Fruit fly (Drosophila melanogaster): ENCODE data around the gene Taf7.

Taf7 gene

dm6 chr3R:7920196-7920595 lies 13.1 kb downstream of the Taf7 start, which contains the start of the genes CG10445 and lds (continued):
- TF ChIP-seq vvl (GFP tag; IDR thresholded peaks at IDR 0.05) (peak; percentile 41; the same call in 1 of the 2 replicates), row (GFP tag; IDR thresholded peaks at IDR 0.05) (peak; percentile 76), NC2β (GFP tag; optimal IDR thresholded peaks at IDR 0.05) (peak; percentile 31), Nf-YC (tag; optimal IDR thresholded peaks at IDR 0.05) (no peak), Elba2 (GFP tag; optimal IDR thresholded peaks at IDR 0.05) (peak; percentile 22), Mes4 (GFP tag; optimal IDR thresholded peaks at IDR 0.05) (no peak), hbn (GFP tag; IDR thresholded peaks at IDR 0.05; ENCODE audit: partially characterized antibody) (peak; percentile 79), Optix (GFP tag; IDR thresholded peaks at IDR 0.05) (no peak), CG18011 (GFP tag; optimal IDR thresholded peaks at IDR 0.05) (no peak), CG6689 (GFP tag; IDR thresholded peaks at IDR 0.05) (no peak), CG18764 (GFP tag; optimal IDR thresholded peaks at IDR 0.05) (peak; percentile 14), CG12659 (GFP tag; optimal IDR thresholded peaks at IDR 0.05) (peak; percentile 60), trem (tag; optimal IDR thresholded peaks at IDR 0.05) (peak; percentile 93), lab (GFP tag; optimal IDR thresholded peaks at IDR 0.05) (no peak), tin (GFP tag; optimal IDR thresholded peaks at IDR 0.05) (peak; percentile 13), CG9797 (GFP tag; optimal IDR thresholded peaks at IDR 0.05) (peak; percentile 57), CG7745 (tag; optimal IDR thresholded peaks at IDR 0.05) (no peak), CG10543 (GFP tag; optimal IDR thresholded peaks at IDR 0.05) (no peak), chif (GFP tag; optimal IDR thresholded peaks at IDR 0.05) (peak in 1 of 2 experiments; percentile 4), nerfin-1 (tag; optimal IDR thresholded peaks at IDR 0.05) (no peak), inv (GFP tag; IDR thresholded peaks at IDR 0.05; ENCODE audit: partially characterized antibody) (peak; percentile 73), Drgx (GFP tag; IDR thresholded peaks at IDR 0.05) (no peak), hkb (optimal IDR thresholded peaks at IDR 0.05) (no peak), hkb (GFP tag; IDR thresholded peaks at IDR 0.05) (no peak), cas (GFP tag; IDR thresholded peaks at IDR 0.05) (no peak), CG7928 (GFP tag; optimal IDR thresholded peaks at IDR 0.05) (no peak), ind (GFP tag; optimal IDR thresholded peaks at IDR 0.05) (peak; percentile 7), unpg (GFP tag; optimal IDR thresholded peaks at IDR 0.05) (no peak), Bteb2 (GFP tag; optimal IDR thresholded peaks at IDR 0.05) (no peak), CG14667 (GFP tag; IDR thresholded peaks at IDR 0.05) (no peak), CG34224 (GFP tag; IDR thresholded peaks at IDR 0.05; ENCODE audit: partially characterized antibody) (peak; percentile 76), CG4820 (GFP tag; optimal IDR thresholded peaks at IDR 0.05) (no peak), CG10147 (GFP tag; optimal IDR thresholded peaks at IDR 0.05) (no peak), CG14710 (tag; optimal IDR thresholded peaks at IDR 0.05) (peak; percentile 64), Six4 (GFP tag; optimal IDR thresholded peaks at IDR 0.05) (no peak), CG3847 (GFP tag; IDR thresholded peaks at IDR 0.05) (peak; percentile 60), Trl (optimal IDR thresholded peaks at IDR 0.05) (no peak), Trl (GFP tag; optimal IDR thresholded peaks at IDR 0.05) (peak; percentile 5), Camta (GFP tag; optimal IDR thresholded peaks at IDR 0.05) (peak; percentile 4), hb (GFP tag; IDR thresholded peaks at IDR 0.05; ENCODE audit: partially characterized antibody) (peak; percentile 95), CG17385 (GFP tag; optimal IDR thresholded peaks at IDR 0.05) (no peak), Lhr (GFP tag; optimal IDR thresholded peaks at IDR 0.05) (peak; percentile 50), amos (GFP tag; IDR thresholded peaks at IDR 0.05; ENCODE audit: partially characterized antibody) (peak; percentile 84), HLHmδ (GFP tag; optimal IDR thresholded peaks at IDR 0.05) (no peak), CG1603 (tag; optimal IDR thresholded peaks at IDR 0.05) (peak; percentile 89), CG17186 (GFP tag; optimal IDR thresholded peaks at IDR 0.05) (peak; percentile 79), kni (GFP tag; optimal IDR thresholded peaks at IDR 0.05) (no peak), CG3995 (GFP tag; optimal IDR thresholded peaks at IDR 0.05) (peak; percentile 75), Scr (GFP tag; IDR thresholded peaks at IDR 0.05; ENCODE audit: partially characterized antibody) (peak; percentile 84), wek (GFP tag; optimal IDR thresholded peaks at IDR 0.05) (no peak), zfh2 (GFP tag; optimal IDR thresholded peaks at IDR 0.05) (peak; percentile 15)

Data from whole organism, embryonic.